Fruit fly (Drosophila melanogaster) whole organism, embryonic: ENCODE measurements around the gene CG12123.
A peak's percentile ranks its signal among the peaks of the same experiment; 100 is the strongest.

Source experiments
- Atf3 ChIP-seq: fragments of 200-800 bp; sonication (Bioruptor generic); optimal IDR thresholded peaks from 3 replicates; lab custom pipeline; 2016; ENCODE audit warnings: missing biosample characterization, missing genetic modification characterization
- BtbVII ChIP-seq: fragments of 200-800 bp; sonication (Bioruptor generic); optimal IDR thresholded peaks from 3 replicates; lab custom pipeline; 2017; ENCODE audit warnings: missing biosample characterization, mild to moderate bottlenecking, missing genetic modification characterization
- CG13123 ChIP-seq: fragments of 200-800 bp; sonication (Bioruptor generic); optimal IDR thresholded peaks from 2 replicates; lab custom pipeline; 2016; ENCODE audit warnings: missing biosample characterization, missing genetic modification characterization
- CG13287 ChIP-seq: fragments of 200-800 bp; sonication (Bioruptor generic); IDR thresholded peaks from 2 replicates; pipeline ENCODE4 v1.3.6; 2022; ENCODE audit warnings: missing biosample characterization, missing genetic modification characterization; ENCODE audit not compliant: partially characterized antibody
- CG14667 ChIP-seq: fragments of 200-800 bp; sonication (Bioruptor generic); IDR thresholded peaks from 2 replicates; pipeline ENCODE4 v1.3.6; 2022; ENCODE audit warnings: missing biosample characterization, missing genetic modification characterization
- CG1603 ChIP-seq: fragments of 200-800 bp; sonication (Bioruptor generic); optimal IDR thresholded peaks from 2 replicates; lab custom pipeline; 2019; ENCODE audit warnings: missing biosample characterization, mild to moderate bottlenecking, missing genetic modification characterization, moderate library complexity
- CG17612 ChIP-seq: fragments of 200-800 bp; sonication (Bioruptor generic); IDR thresholded peaks from 2 replicates; pipeline ENCODE4 v1.3.6; 2022; ENCODE audit warnings: missing biosample characterization, missing genetic modification characterization
- CG30020 ChIP-seq: fragments of 200-800 bp; optimal IDR thresholded peaks from 2 replicates; lab custom pipeline; 2019; ENCODE audit warnings: missing biosample characterization, mild to moderate bottlenecking, missing genetic modification characterization, moderate library complexity
- CG3995 ChIP-seq: fragments of 200-800 bp; sonication (Bioruptor generic); optimal IDR thresholded peaks from 3 replicates; lab custom pipeline; 2016; ENCODE audit warnings: missing biosample characterization, missing genetic modification characterization
- CG6175 ChIP-seq: fragments of 200-800 bp; sonication (Bioruptor generic); IDR thresholded peaks from 3 replicates; pipeline ENCODE4 v1.3.6; 2022; ENCODE audit warnings: missing biosample characterization, missing genetic modification characterization
- CG6765 ChIP-seq: fragments of 200-800 bp; sonication (Bioruptor generic); optimal IDR thresholded peaks from 3 replicates; lab custom pipeline; 2017; ENCODE audit warnings: missing biosample characterization, mild to moderate bottlenecking, missing genetic modification characterization
- CG7786 ChIP-seq: fragments of 200-800 bp; sonication (Bioruptor generic); optimal IDR thresholded peaks from 2 replicates; lab custom pipeline; 2016; ENCODE audit warnings: missing biosample characterization, missing genetic modification characterization
- CG7839 ChIP-seq: fragments of 200-800 bp; sonication (Bioruptor generic); optimal IDR thresholded peaks from 3 replicates; lab custom pipeline; 2018; ENCODE audit warnings: missing biosample characterization, mild to moderate bottlenecking, missing genetic modification characterization, moderate library complexity
- CG8089 ChIP-seq: fragments of 200-800 bp; sonication (Bioruptor generic); optimal IDR thresholded peaks from 3 replicates; lab custom pipeline; 2016; ENCODE audit warnings: missing biosample characterization, missing genetic modification characterization
- CG9215 ChIP-seq: fragments of 200-800 bp; sonication (Bioruptor generic); IDR thresholded peaks from 2 replicates; pipeline ENCODE4 v1.3.6; 2022; ENCODE audit warnings: missing biosample characterization, missing genetic modification characterization
- Camta ChIP-seq: fragments of 200-800 bp; sonication (Bioruptor generic); optimal IDR thresholded peaks from 2 replicates; lab custom pipeline; 2016; ENCODE audit warnings: missing biosample characterization, missing genetic modification characterization
- CoRest ChIP-seq: fragments of 200-800 bp; sonication (Bioruptor generic); optimal IDR thresholded peaks from 3 replicates; lab custom pipeline; 2018; ENCODE audit warnings: missing biosample characterization, mild to moderate bottlenecking, missing genetic modification characterization, moderate library complexity
- Dref ChIP-seq: fragments of 200-800 bp; sonication (Bioruptor generic); IDR thresholded peaks from 2 replicates; pipeline ENCODE4 v1.3.6; 2022; ENCODE audit warnings: missing biosample characterization, missing genetic modification characterization
- Fer1 ChIP-seq: fragments of 200-800 bp; sonication (Bioruptor generic); optimal IDR thresholded peaks from 2 replicates; lab custom pipeline; 2017; ENCODE audit warnings: missing biosample characterization, mild to moderate bottlenecking, missing genetic modification characterization
- Fer2 ChIP-seq: fragments of 200-800 bp; sonication (Bioruptor generic); optimal IDR thresholded peaks from 2 replicates; lab custom pipeline; 2018; ENCODE audit warnings: missing biosample characterization, mild to moderate bottlenecking, missing genetic modification characterization, moderate library complexity
- HHEX ChIP-seq: fragments of 200-800 bp; sonication (Bioruptor generic); optimal IDR thresholded peaks from 3 replicates; lab custom pipeline; 2017; ENCODE audit warnings: missing biosample characterization, mild to moderate bottlenecking, missing genetic modification characterization, missing genetic modification reagents
- MESR4 ChIP-seq: fragments of 200-800 bp; sonication (Bioruptor generic); optimal IDR thresholded peaks from 2 replicates; lab custom pipeline; 2018; ENCODE audit warnings: missing biosample characterization, mild to moderate bottlenecking, missing genetic modification characterization, moderate library complexity
- Mad ChIP-seq: fragments of 200-800 bp; sonication (Bioruptor generic); optimal IDR thresholded peaks from 2 replicates; lab custom pipeline; 2016; ENCODE audit warnings: missing biosample characterization, missing genetic modification characterization
- Nf-YB ChIP-seq: fragments of 200-800 bp; sonication (Bioruptor generic); optimal IDR thresholded peaks from 3 replicates; lab custom pipeline; 2019; ENCODE audit warnings: missing biosample characterization, mild to moderate bottlenecking, missing genetic modification characterization, moderate library complexity
- Sry-β ChIP-seq: fragments of 200-800 bp; sonication (Bioruptor generic); optimal IDR thresholded peaks from 2 replicates; lab custom pipeline; 2018; ENCODE audit warnings: missing biosample characterization, mild to moderate bottlenecking, missing genetic modification characterization, moderate library complexity
- ash1 ChIP-seq: fragments of 200-800 bp; sonication (Bioruptor generic); optimal IDR thresholded peaks from 2 replicates; lab custom pipeline; 2018; ENCODE audit warnings: missing biosample characterization, mild to moderate bottlenecking, missing genetic modification characterization
- bowl ChIP-seq: fragments of 200-800 bp; sonication (Bioruptor generic); IDR thresholded peaks from 2 replicates; pipeline ENCODE4 v1.3.6; 2022; ENCODE audit warnings: missing biosample characterization, missing genetic modification characterization
- bsh ChIP-seq, 2 experiments: fragments of 200-800 bp; sonication (Bioruptor generic); optimal IDR thresholded peaks; 2 replicates each; lab custom pipeline; 2017 to 2018; ENCODE audit warnings: mild to moderate bottlenecking in 2 of 2, missing biosample characterization in 2 of 2, missing genetic modification characterization in 2 of 2, moderate library complexity in 1 of 2
- cas ChIP-seq: fragments of 200-800 bp; sonication (Bioruptor generic); IDR thresholded peaks from 2 replicates; pipeline ENCODE4 v1.3.6; 2022; ENCODE audit warnings: missing biosample characterization, missing genetic modification characterization
- corto ChIP-seq: fragments of 200-800 bp; sonication (Bioruptor generic); optimal IDR thresholded peaks from 2 replicates; lab custom pipeline; 2016; ENCODE audit warnings: missing biosample characterization, mild to moderate bottlenecking, missing genetic modification characterization, moderate library complexity
- dmrt99B ChIP-seq: fragments of 200-800 bp; sonication (Bioruptor generic); optimal IDR thresholded peaks from 2 replicates; lab custom pipeline; 2018; ENCODE audit warnings: missing biosample characterization, mild to moderate bottlenecking, missing genetic modification characterization, moderate library complexity
- dysf ChIP-seq: fragments of 200-800 bp; sonication (Bioruptor generic); IDR thresholded peaks from 3 replicates; pipeline ENCODE4 v1.3.6; 2022; ENCODE audit warnings: missing biosample characterization, missing genetic modification characterization
- fu2 ChIP-seq: fragments of 200-800 bp; sonication (Bioruptor generic); optimal IDR thresholded peaks from 2 replicates; lab custom pipeline; 2016; ENCODE audit warnings: missing biosample characterization, missing genetic modification characterization
- jumu ChIP-seq: fragments of 200-800 bp; sonication (Bioruptor generic); optimal IDR thresholded peaks from 3 replicates; lab custom pipeline; 2016; ENCODE audit warnings: missing biosample characterization, missing genetic modification characterization
- kah ChIP-seq: fragments of 200-800 bp; sonication (Bioruptor generic); optimal IDR thresholded peaks from 2 replicates; lab custom pipeline; 2018; ENCODE audit warnings: missing biosample characterization, mild to moderate bottlenecking, missing genetic modification characterization
- knrl ChIP-seq: fragments of 200-800 bp; sonication (Bioruptor generic); IDR thresholded peaks from 3 replicates; pipeline ENCODE4 v1.3.6; 2022; ENCODE audit warnings: missing biosample characterization, missing genetic modification characterization; ENCODE audit not compliant: partially characterized antibody
- mld ChIP-seq: fragments of 200-800 bp; sonication (Bioruptor generic); IDR thresholded peaks from 3 replicates; pipeline ENCODE4 v1.3.6; 2022; ENCODE audit warnings: missing biosample characterization, missing genetic modification characterization; ENCODE audit not compliant: partially characterized antibody
- phol ChIP-seq: fragments of 200-800 bp; sonication (Bioruptor generic); optimal IDR thresholded peaks from 3 replicates; lab custom pipeline; 2018; ENCODE audit warnings: missing biosample characterization, mild to moderate bottlenecking, missing genetic modification characterization, moderate library complexity
- pros ChIP-seq: fragments of 200-800 bp; sonication (Bioruptor generic); optimal IDR thresholded peaks from 3 replicates; lab custom pipeline; 2019; ENCODE audit warnings: missing biosample characterization, mild to moderate bottlenecking, missing genetic modification characterization, moderate library complexity
- pum ChIP-seq: fragments of 200-800 bp; sonication (Bioruptor generic); optimal IDR thresholded peaks from 2 replicates; lab custom pipeline; 2016; ENCODE audit warnings: missing biosample characterization, missing genetic modification characterization
- ranshi ChIP-seq: fragments of 200-800 bp; sonication (Bioruptor generic); IDR thresholded peaks from 2 replicates; pipeline ENCODE4 v1.3.6; 2022; ENCODE audit warnings: missing biosample characterization, missing genetic modification characterization
- rib ChIP-seq: fragments of 200-800 bp; sonication (Bioruptor generic); IDR thresholded peaks from 2 replicates; pipeline ENCODE4 v1.3.6; 2022; ENCODE audit warnings: missing biosample characterization, missing genetic modification characterization
- sim ChIP-seq: fragments of 200-800 bp; sonication (Bioruptor generic); IDR thresholded peaks from 2 replicates; pipeline ENCODE4 v1.3.6; 2022; ENCODE audit warnings: missing biosample characterization, missing genetic modification characterization
- sima ChIP-seq: fragments of 200-800 bp; sonication (Bioruptor generic); optimal IDR thresholded peaks from 2 replicates; lab custom pipeline; 2016; ENCODE audit warnings: missing biosample characterization, missing genetic modification characterization
- sisA ChIP-seq: fragments of 200-800 bp; sonication (Bioruptor generic); IDR thresholded peaks from 2 replicates; pipeline ENCODE4 v1.3.6; 2022; ENCODE audit warnings: missing biosample characterization, missing genetic modification characterization
- stwl ChIP-seq: fragments of 200-800 bp; sonication (Bioruptor generic); optimal IDR thresholded peaks from 3 replicates; lab custom pipeline; 2018; ENCODE audit warnings: missing biosample characterization, mild to moderate bottlenecking, missing genetic modification characterization, moderate library complexity
- tna ChIP-seq: fragments of 200-800 bp; sonication (Bioruptor generic); IDR thresholded peaks from 2 replicates; pipeline ENCODE4 v1.3.6; 2022; ENCODE audit warnings: missing biosample characterization, missing genetic modification characterization; ENCODE audit not compliant: partially characterized antibody
- trh ChIP-seq: fragments of 200-800 bp; sonication (Bioruptor generic); optimal IDR thresholded peaks from 2 replicates; lab custom pipeline; 2016; ENCODE audit warnings: missing biosample characterization, missing genetic modification characterization
- tx ChIP-seq: fragments of 200-800 bp; sonication (Bioruptor generic); optimal IDR thresholded peaks from 2 replicates; lab custom pipeline; 2016; ENCODE audit warnings: missing biosample characterization, missing genetic modification characterization
- unc-4 ChIP-seq: fragments of 200-800 bp; sonication (Bioruptor generic); IDR thresholded peaks from 2 replicates; pipeline ENCODE4 v1.3.6; 2022; ENCODE audit warnings: missing biosample characterization, missing genetic modification characterization; ENCODE audit not compliant: partially characterized antibody

The CG12123 gene

DNA sequence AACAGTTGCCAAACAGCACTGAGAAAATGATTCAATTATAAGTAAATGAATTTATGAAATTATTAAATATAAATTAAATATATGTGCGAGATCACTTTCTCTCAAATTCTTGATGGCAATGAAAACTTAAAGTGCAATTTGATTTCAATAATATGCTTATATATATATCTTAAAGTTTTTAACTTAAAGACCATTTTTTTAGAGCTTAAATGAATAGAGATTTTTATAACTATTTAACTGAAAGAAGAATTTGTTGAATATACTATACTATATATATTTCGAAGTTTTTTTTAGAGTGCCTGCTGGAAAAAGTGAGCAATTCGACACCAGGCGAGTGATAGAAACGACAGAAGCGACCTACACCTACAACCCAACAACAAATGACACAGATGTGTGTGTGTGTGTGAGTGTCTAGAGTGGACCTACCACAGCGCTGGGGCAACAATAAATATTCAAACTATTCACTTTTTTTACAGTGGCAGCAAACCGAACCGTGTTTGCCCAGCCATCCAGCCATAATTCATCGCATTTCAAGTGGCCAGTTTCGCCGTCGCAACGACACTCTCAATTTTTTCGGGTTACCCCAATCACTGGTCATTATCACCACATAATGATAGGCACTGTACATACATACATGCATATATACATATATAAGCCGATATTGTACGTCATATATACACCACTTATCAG, 2.9 kb upstream of the CG12123 start (continued):
- TF ChIP-seq CoRest (peak; percentile 77), sim (GFP tag; lab: Robert Waterston, UW) (peak; percentile 32; the same call in 1 of the 2 replicates), stwl (tag; lab: Kevin White, UChicago) (no peak), mld (GFP tag; lab: Robert Waterston, UW) (no peak), dysf (GFP tag; lab: Robert Waterston, UW) (no peak), Nf-YB (GFP tag; lab: Kevin White, UChicago) (peak; percentile 53), sisA (peak; percentile 23; the same call in 1 of the 2 replicates), Sry-β (GFP tag; lab: Kevin White, UChicago) (no peak), sima (GFP tag; lab: Kevin White, UChicago) (no peak), tx (GFP tag; lab: Kevin White, UChicago) (no peak), CG1603 (tag; lab: Kevin White, UChicago) (peak; percentile 35), pum (GFP tag; lab: Kevin White, UChicago) (no peak), kah (no peak), unc-4 (GFP tag; lab: Robert Waterston, UW) (no peak), MESR4 (GFP tag; lab: Kevin White, UChicago) (no peak), bowl (GFP tag; lab: Robert Waterston, UW) (no peak), CG7839 (tag; lab: Kevin White, UChicago) (peak; percentile 73), CG13123 (GFP tag; lab: Kevin White, UChicago) (no peak), CG7786 (GFP tag; lab: Kevin White, UChicago) (no peak), jumu (GFP tag; lab: Kevin White, UChicago) (no peak), pros (GFP tag; lab: Kevin White, UChicago) (no peak), ranshi (GFP tag; lab: Robert Waterston, UW) (no peak), CG8089 (GFP tag; lab: Kevin White, UChicago) (no peak), CG6175 (GFP tag; lab: Robert Waterston, UW) (0 out of 3 replicates have a peak, but pooled peaks have one; percentile 51), bsh (GFP tag; optimal IDR thresholded peaks at IDR 0.05; lab: Kevin White, UChicago) (peak in 1 of 2 experiments; percentile 74), rib (GFP tag; lab: Robert Waterston, UW) (no peak), Mad (GFP tag; lab: Kevin White, UChicago) (no peak), BtbVII (GFP tag; lab: Kevin White, UChicago) (peak; percentile 11), CG9215 (GFP tag; lab: Robert Waterston, UW) (no peak), CG30020 (tag; lab: Kevin White, UChicago) (peak; percentile 27), CG17612 (GFP tag; lab: Robert Waterston, UW) (no peak), Dref (no peak), Fer2 (tag; lab: Kevin White, UChicago) (no peak), tna (GFP tag; lab: Robert Waterston, UW) (no peak), CG14667 (GFP tag; lab: Robert Waterston, UW) (no peak), knrl (GFP tag; lab: Robert Waterston, UW) (no peak), trh (no peak), cas (no peak), Atf3 (GFP tag; lab: Kevin White, UChicago) (no peak), CG6765 (GFP tag; lab: Kevin White, UChicago) (no peak), fu2 (GFP tag; lab: Kevin White, UChicago) (no peak), HHEX (GFP tag; lab: Kevin White, UChicago) (peak; percentile 27), CG3995 (GFP tag; lab: Kevin White, UChicago) (no peak), ash1 (GFP tag; lab: Kevin White, UChicago) (no peak), phol (peak; percentile 85), Camta (GFP tag; lab: Kevin White, UChicago) (no peak), Fer1 (GFP tag; lab: Kevin White, UChicago) (no peak), CG13287 (GFP tag; lab: Robert Waterston, UW) (no peak), dmrt99B (peak; percentile 75), corto (no peak)
